Worm (Caenorhabditis elegans) whole organism, mixed stage, embryonic: ENCODE data around the gene C23H3.2.

Experiments used
- M03D4.4 ChIP-seq: sonication (generic microtip); optimal IDR thresholded peaks from 2 replicates; lab custom pipeline; 2017; ENCODE audit warnings: mild to moderate bottlenecking, missing genetic modification characterization, missing compliant biosample characterization
- elt-3 ChIP-seq: fragments of 150-350 bp; optimal IDR thresholded peaks from 2 replicates; lab custom pipeline; 2014; ENCODE audit warnings: missing biosample characterization, missing genetic modification characterization
- lin-32 ChIP-seq: fragments of 200-800 bp; sonication (Bioruptor generic); optimal IDR thresholded peaks from 2 replicates; lab custom pipeline; 2018; ENCODE audit warnings: mild to moderate bottlenecking, missing genetic modification characterization, missing compliant biosample characterization
- nhr-12 ChIP-seq: fragments of 150-350 bp; optimal IDR thresholded peaks from 2 replicates; lab custom pipeline; 2014; ENCODE audit warnings: missing biosample characterization, missing genetic modification characterization
- nhr-237 ChIP-seq: fragments of 150-350 bp; optimal IDR thresholded peaks from 2 replicates; lab custom pipeline; 2014; ENCODE audit warnings: missing biosample characterization, missing genetic modification characterization
- sptf-1 ChIP-seq: sonication (generic microtip); optimal IDR thresholded peaks from 2 replicates; lab custom pipeline; 2017; ENCODE audit warnings: mild to moderate bottlenecking, missing genetic modification characterization, moderate library complexity, missing compliant biosample characterization
- unc-62 ChIP-seq: fragments of 150-350 bp; optimal IDR thresholded peaks from 2 replicates; lab custom pipeline; 2014; ENCODE audit warnings: missing biosample characterization, missing genetic modification reagents, missing genetic modification characterization
- ztf-11 ChIP-seq: fragments of 150-350 bp; optimal IDR thresholded peaks from 2 replicates; lab custom pipeline; 2014; ENCODE audit warnings: missing biosample characterization, missing genetic modification characterization

DNA sequence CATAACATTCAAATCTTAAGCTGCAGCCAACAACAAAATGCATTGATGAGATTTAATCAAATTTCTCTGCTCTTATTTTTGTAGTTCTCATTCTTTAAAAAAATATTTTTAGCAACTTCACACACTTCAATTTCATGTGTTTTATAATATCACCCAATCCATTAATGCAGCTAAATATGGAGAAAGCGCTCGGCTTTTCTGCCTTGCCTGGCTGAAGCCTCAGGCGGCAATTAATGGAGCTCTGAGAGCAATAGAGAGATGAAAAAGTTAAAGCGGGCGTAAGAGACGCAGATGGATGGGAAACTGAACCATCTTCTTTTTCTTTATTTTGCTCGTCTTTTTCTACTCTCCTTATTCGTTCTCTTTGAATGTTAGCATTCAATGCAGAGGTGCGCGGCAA lies 46.6 kb downstream of the C23H3.2 start:
- TF ChIP-seq nhr-12 (tag; lab: Kevin White, UChicago) = no peak
- TF ChIP-seq nhr-237 (tag; lab: Kevin White, UChicago) = no peak
- no peak for TF ChIP-seq unc-62
- TF ChIP-seq elt-3 (tag; lab: Kevin White, UChicago) = no peak
- TF ChIP-seq M03D4.4 (tag; lab: Kevin White, UChicago) = no peak
- TF ChIP-seq sptf-1 (tag; lab: Kevin White, UChicago) = no peak
- no peak for TF ChIP-seq lin-32 (GFP tag; lab: Kevin White, UChicago)
- TF ChIP-seq ztf-11 (tag; lab: Kevin White, UChicago) = no peak
